Worm (Caenorhabditis elegans): Measurements from ENCODE around the gene Y59C2A.1.

DNA sequence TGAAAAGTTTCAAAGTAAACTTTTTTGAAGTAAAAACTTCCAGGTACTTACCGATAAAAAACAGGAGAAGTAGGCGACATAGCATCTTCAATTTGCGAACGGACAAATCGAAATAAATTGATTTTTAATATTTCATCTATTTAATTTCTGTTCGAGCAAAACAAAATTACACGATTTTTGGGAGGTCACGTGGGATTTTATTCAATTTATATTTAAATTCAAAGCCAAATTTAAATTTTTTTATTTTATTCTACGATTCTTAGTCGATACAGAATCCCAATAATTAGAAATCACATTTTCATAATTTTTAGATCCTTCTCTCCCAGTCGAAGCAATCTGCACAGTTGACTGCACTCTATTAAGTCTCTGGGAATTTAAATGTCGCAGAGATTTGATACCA lies 37.8 kb upstream of the Y59C2A.1 start, which contains the start of gene C33C12.12:
- TF ChIP-seq nhr-77 (tag; optimal IDR thresholded peaks at IDR 0.05), result no peak
- TF ChIP-seq nhr-11 (tag; optimal IDR thresholded peaks at IDR 0.05), result no peak
- no peak for TF ChIP-seq unc-55 (GFP tag; optimal IDR thresholded peaks at IDR 0.05)
- TF ChIP-seq unc-39 (tag; optimal IDR thresholded peaks at IDR 0.05), result no peak
- TF ChIP-seq unc-62 (GFP tag; optimal IDR thresholded peaks at IDR 0.05), result no peak
- TF ChIP-seq snpc-4 (tag; optimal IDR thresholded peaks at IDR 0.05), result no peak
- no peak for TF ChIP-seq nhr-12 (tag; optimal IDR thresholded peaks at IDR 0.05)
